Worm (Caenorhabditis elegans) whole organism, young adult: ENCODE results near the gene Y65A5A.2.

ENCODE experiments used
- C06A6.2 ChIP-seq: fragments of 200-800 bp; sonication (Bioruptor generic); conservative IDR thresholded peaks from 2 replicates; pipeline ENCODE4 v1.3.6; 2022; ENCODE audit warnings: missing genetic modification characterization, missing compliant biosample characterization
- C17E4.6 ChIP-seq: fragments of 200-800 bp; sonication (Bioruptor generic); IDR thresholded peaks from 2 replicates; pipeline ENCODE4 v1.3.6; 2022; ENCODE audit warnings: missing genetic modification reagents, missing genetic modification characterization, missing compliant biosample characterization
- F10E7.11 ChIP-seq: sonication (generic microtip); optimal IDR thresholded peaks from 2 replicates; lab custom pipeline; 2017; ENCODE audit warnings: mild to moderate bottlenecking, missing genetic modification characterization, moderate library complexity, missing compliant biosample characterization
- F22D6.2 ChIP-seq: sonication (generic microtip); optimal IDR thresholded peaks from 2 replicates; lab custom pipeline; 2016; ENCODE audit warnings: mild to moderate bottlenecking, missing genetic modification characterization, missing compliant biosample characterization
- F37B4.10 ChIP-seq: fragments of 200-800 bp; sonication (Bioruptor generic); IDR thresholded peaks from 2 replicates; pipeline ENCODE4 v1.3.6; 2022; ENCODE audit warnings: missing genetic modification characterization, missing compliant biosample characterization
- F49E8.2 ChIP-seq: sonication (generic microtip); optimal IDR thresholded peaks from 3 replicates; lab custom pipeline; 2017; ENCODE audit warnings: missing genetic modification characterization, mild to moderate bottlenecking, missing compliant biosample characterization, antibody characterized with exemption, moderate library complexity; ENCODE audit not compliant: insufficient read depth
- F57A8.1 ChIP-seq: fragments of 200-800 bp; sonication (Bioruptor generic); optimal IDR thresholded peaks from 2 replicates; lab custom pipeline; 2018; ENCODE audit warnings: mild to moderate bottlenecking, missing genetic modification characterization, moderate library complexity, missing compliant biosample characterization
- K11D2.4 ChIP-seq: fragments of 200-800 bp; sonication (Bioruptor generic); IDR thresholded peaks from 2 replicates; pipeline ENCODE4 v1.3.6; 2022; ENCODE audit warnings: missing genetic modification reagents, missing genetic modification characterization, missing compliant biosample characterization
- T07F8.4 ChIP-seq: sonication (generic microtip); optimal IDR thresholded peaks from 2 replicates; lab custom pipeline; 2016; ENCODE audit warnings: mild to moderate bottlenecking, missing genetic modification characterization, moderate library complexity, missing compliant biosample characterization
- Y53F4B.3 ChIP-seq: fragments of 200-800 bp; sonication (Bioruptor generic); IDR thresholded peaks from 2 replicates; pipeline ENCODE4 v1.3.6; 2022; ENCODE audit warnings: missing genetic modification reagents, missing genetic modification characterization, missing compliant biosample characterization
- Y56A3A.18 ChIP-seq: fragments of 200-800 bp; sonication (Bioruptor generic); IDR thresholded peaks from 2 replicates; pipeline ENCODE4 v1.3.6; 2022; ENCODE audit warnings: missing genetic modification reagents, missing genetic modification characterization, missing compliant biosample characterization
- Y67H2A.10 ChIP-seq: fragments of 200-800 bp; sonication (Bioruptor generic); conservative IDR thresholded peaks from 2 replicates; pipeline ENCODE4 v1.3.6; 2022; ENCODE audit warnings: missing genetic modification reagents, missing genetic modification characterization, missing compliant biosample characterization
- akir-1 ChIP-seq: fragments of 200-800 bp; sonication (Bioruptor generic); optimal IDR thresholded peaks from 2 replicates; lab custom pipeline; 2018; ENCODE audit warnings: mild to moderate bottlenecking, missing genetic modification characterization, moderate library complexity, missing compliant biosample characterization
- ama-1 ChIP-seq, 3 experiments: fragments of 150-350 bp in 1 of 3; sonication (generic microtip) in 2 of 3; optimal IDR thresholded peaks; 2 replicates each; lab custom pipeline; 2014 to 2018; ENCODE audit warnings: missing biosample characterization in 2 of 3, missing genetic modification characterization in 2 of 3, missing genetic modification reagents in 2 of 3
- attf-3 ChIP-seq: fragments of 200-800 bp; sonication (Bioruptor generic); conservative IDR thresholded peaks from 2 replicates; pipeline ENCODE4 v1.3.6; 2022; ENCODE audit warnings: missing genetic modification reagents, missing genetic modification characterization, missing compliant biosample characterization
- attf-6 ChIP-seq: fragments of 200-800 bp; sonication (Bioruptor generic); IDR thresholded peaks from 2 replicates; pipeline ENCODE4 v1.3.6; 2022; ENCODE audit warnings: missing genetic modification reagents, missing genetic modification characterization, missing compliant biosample characterization
- bed-1 ChIP-seq: fragments of 200-800 bp; sonication (Bioruptor generic); IDR thresholded peaks from 2 replicates; pipeline ENCODE4 v1.3.6; 2022; ENCODE audit warnings: missing genetic modification reagents, missing genetic modification characterization, missing compliant biosample characterization
- ccch-3 ChIP-seq: fragments of 200-800 bp; sonication (Bioruptor generic); optimal IDR thresholded peaks from 2 replicates; lab custom pipeline; 2018; ENCODE audit warnings: mild to moderate bottlenecking, missing genetic modification characterization, missing compliant biosample characterization
- cebp-2 ChIP-seq: fragments of 200-800 bp; sonication (Bioruptor generic); IDR thresholded peaks from 2 replicates; pipeline ENCODE4 v1.3.6; 2022; ENCODE audit warnings: missing genetic modification characterization, missing compliant biosample characterization
- ceh-91 ChIP-seq: fragments of 200-800 bp; sonication (Bioruptor generic); IDR thresholded peaks from 2 replicates; pipeline ENCODE4 v1.3.6; 2022; ENCODE audit warnings: missing genetic modification reagents, missing genetic modification characterization, missing compliant biosample characterization
- die-1 ChIP-seq: sonication (generic microtip); optimal IDR thresholded peaks from 2 replicates; lab custom pipeline; 2016; ENCODE audit warnings: missing genotype, mild to moderate bottlenecking, missing genetic modification characterization, missing compliant biosample characterization
- dox-1 ChIP-seq: fragments of 200-800 bp; sonication (Bioruptor generic); IDR thresholded peaks from 2 replicates; pipeline ENCODE4 v1.3.6; 2022; ENCODE audit warnings: missing genetic modification reagents, missing genetic modification characterization, missing compliant biosample characterization
- efl-1 ChIP-seq: fragments of 150-350 bp; optimal IDR thresholded peaks from 2 replicates; lab custom pipeline; 2014; ENCODE audit warnings: missing biosample characterization, missing genetic modification reagents, missing genetic modification characterization
- egl-18 ChIP-seq: fragments of 200-800 bp; sonication (Bioruptor generic); IDR thresholded peaks from 2 replicates; pipeline ENCODE4 v1.3.6; 2022; ENCODE audit warnings: missing genetic modification reagents, missing genetic modification characterization, missing compliant biosample characterization
- egl-44 ChIP-seq: fragments of 200-800 bp; sonication (Bioruptor generic); IDR thresholded peaks from 2 replicates; pipeline ENCODE4 v1.3.6; 2022; ENCODE audit warnings: missing genetic modification reagents, missing genetic modification characterization, missing compliant biosample characterization
- ekl-4 ChIP-seq: fragments of 200-800 bp; sonication (Bioruptor generic); IDR thresholded peaks from 2 replicates; pipeline ENCODE4 v1.3.6; 2022; ENCODE audit warnings: missing genetic modification reagents, missing genetic modification characterization, missing compliant biosample characterization
- ets-4 ChIP-seq: fragments of 200-800 bp; sonication (Bioruptor generic); optimal IDR thresholded peaks from 2 replicates; lab custom pipeline; 2018; ENCODE audit warnings: mild to moderate bottlenecking, missing genetic modification characterization, missing compliant biosample characterization
- fkh-3 ChIP-seq: sonication (generic microtip); optimal IDR thresholded peaks from 2 replicates; lab custom pipeline; 2016; ENCODE audit warnings: mild to moderate bottlenecking, missing genetic modification characterization, missing compliant biosample characterization
- hlh-12 ChIP-seq: sonication (generic microtip); optimal IDR thresholded peaks from 2 replicates; lab custom pipeline; 2016; ENCODE audit warnings: missing genetic modification characterization, missing compliant biosample characterization
- hrde-1 ChIP-seq: sonication (generic microtip); optimal IDR thresholded peaks from 2 replicates; lab custom pipeline; 2016; ENCODE audit warnings: missing genetic modification characterization, mild to moderate bottlenecking, missing compliant biosample characterization, moderate library complexity, missing genotype, missing genetic modification reagents, borderline replicate concordance
- lin-26 ChIP-seq: fragments of 200-800 bp; sonication (Bioruptor generic); IDR thresholded peaks from 2 replicates; pipeline ENCODE4 v1.3.6; 2022; ENCODE audit warnings: missing genetic modification reagents, missing genetic modification characterization, missing compliant biosample characterization
- lir-1 ChIP-seq: fragments of 200-800 bp; sonication (Bioruptor generic); conservative IDR thresholded peaks from 2 replicates; pipeline ENCODE4 v1.3.6; 2022; ENCODE audit warnings: missing genetic modification reagents, missing genetic modification characterization, missing compliant biosample characterization
- lsy-27 ChIP-seq: sonication (generic microtip); optimal IDR thresholded peaks from 2 replicates; lab custom pipeline; 2017; ENCODE audit warnings: missing genetic modification characterization, mild to moderate bottlenecking, missing compliant biosample characterization, antibody characterized with exemption, missing genotype, borderline replicate concordance; ENCODE audit not compliant: insufficient read depth
- madf-8 ChIP-seq: fragments of 200-800 bp; sonication (Bioruptor generic); conservative IDR thresholded peaks from 2 replicates; pipeline ENCODE4 v1.3.6; 2022; ENCODE audit warnings: missing genetic modification reagents, missing genetic modification characterization, missing compliant biosample characterization
- mes-4 ChIP-seq: sonication (generic microtip); optimal IDR thresholded peaks from 2 replicates; lab custom pipeline; 2016; ENCODE audit warnings: missing genotype, missing genetic modification characterization, missing compliant biosample characterization
- nfya-1 ChIP-seq: sonication (generic microtip); optimal IDR thresholded peaks from 2 replicates; lab custom pipeline; 2017; ENCODE audit warnings: antibody characterized with exemption, missing compliant biosample characterization, missing genetic modification characterization, borderline replicate concordance; ENCODE audit not compliant: insufficient read depth
- nfya-2 ChIP-seq: fragments of 200-800 bp; sonication (Bioruptor generic); IDR thresholded peaks from 2 replicates; pipeline ENCODE4 v1.3.6; 2022; ENCODE audit warnings: missing genetic modification reagents, missing genetic modification characterization, missing compliant biosample characterization
- nhr-120 ChIP-seq: fragments of 200-800 bp; sonication (Bioruptor generic); IDR thresholded peaks from 2 replicates; pipeline ENCODE4 v1.3.6; 2022; ENCODE audit warnings: missing genetic modification characterization, missing compliant biosample characterization
- rcor-1 ChIP-seq: fragments of 200-800 bp; sonication (Bioruptor generic); IDR thresholded peaks from 2 replicates; pipeline ENCODE4 v1.3.6; 2022; ENCODE audit warnings: missing genetic modification reagents, missing genetic modification characterization, missing compliant biosample characterization
- sdz-38 ChIP-seq: sonication (generic microtip); optimal IDR thresholded peaks from 2 replicates; lab custom pipeline; 2016; ENCODE audit warnings: missing genotype, missing genetic modification characterization, missing compliant biosample characterization
- sea-2 ChIP-seq: fragments of 200-800 bp; sonication (Bioruptor generic); IDR thresholded peaks from 2 replicates; pipeline ENCODE4 v1.3.6; 2022; ENCODE audit warnings: missing genetic modification characterization, missing compliant biosample characterization
- snpc-1.3 ChIP-seq: sonication (generic microtip); optimal IDR thresholded peaks from 2 replicates; lab custom pipeline; 2017; ENCODE audit warnings: missing genetic modification characterization, mild to moderate bottlenecking, missing compliant biosample characterization, antibody characterized with exemption, moderate library complexity, missing genotype, missing genetic modification reagents; ENCODE audit not compliant: insufficient read depth
- unc-62 ChIP-seq: fragments of 150-350 bp; optimal IDR thresholded peaks from 2 replicates; lab custom pipeline; 2014; ENCODE audit warnings: missing biosample characterization, missing genetic modification reagents, missing genetic modification characterization
- ztf-18 ChIP-seq: sonication (generic microtip); optimal IDR thresholded peaks from 2 replicates; lab custom pipeline; 2016; ENCODE audit warnings: missing genotype, mild to moderate bottlenecking, missing genetic modification characterization, missing compliant biosample characterization
- ztf-3 ChIP-seq: fragments of 200-800 bp; sonication (Bioruptor generic); optimal IDR thresholded peaks from 2 replicates; lab custom pipeline; 2018; ENCODE audit warnings: mild to moderate bottlenecking, missing genetic modification characterization, missing compliant biosample characterization

Y65A5A.2 gene

DNA sequence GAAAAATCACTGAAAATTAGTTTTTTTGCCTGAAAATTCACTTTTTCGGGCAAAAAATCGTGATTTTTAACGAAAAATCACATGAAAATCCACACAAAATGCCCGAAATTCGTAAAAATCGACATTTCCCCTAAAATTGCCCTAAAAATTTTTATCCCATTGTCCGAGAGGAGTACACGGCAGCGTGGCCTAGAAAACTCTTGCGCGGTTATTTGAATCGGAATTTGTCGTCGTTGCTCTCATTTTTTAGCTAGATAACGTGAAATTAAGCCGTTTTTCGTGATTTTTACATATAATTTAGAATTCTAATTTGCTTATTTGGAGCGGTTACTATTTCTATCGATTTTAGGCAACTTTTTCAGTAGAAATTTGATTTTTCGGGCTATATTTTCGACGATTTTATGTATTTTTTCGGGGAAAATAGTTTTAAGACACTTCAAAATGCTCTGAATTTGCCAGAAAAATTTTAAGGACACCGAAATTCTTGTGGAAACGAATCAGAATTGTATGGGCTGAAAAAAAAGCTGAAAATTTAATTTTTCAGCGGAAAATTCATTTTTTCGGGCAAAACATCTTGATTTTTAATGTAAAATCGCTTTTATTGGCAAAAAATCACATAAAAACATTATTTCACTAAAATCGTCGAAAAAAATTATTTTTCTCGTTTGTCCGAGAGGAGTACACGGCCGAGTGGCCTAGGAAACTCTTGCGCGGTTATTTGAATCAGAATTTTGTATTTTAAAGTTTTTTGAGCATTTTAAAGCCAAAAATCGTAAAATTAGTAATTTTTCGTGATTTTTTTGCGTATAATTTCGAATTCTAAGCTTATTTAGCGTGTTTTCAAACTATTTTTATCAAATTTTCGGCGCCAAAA is 3.5 kb downstream of the Y65A5A.2 start (continued):
- peak; percentile 79 for TF ChIP-seq rcor-1 (GFP tag; lab: Robert Waterston, UW)
- peak; percentile 98 for TF ChIP-seq attf-6 (GFP tag; lab: Robert Waterston, UW)
- TF ChIP-seq nfya-1, result no peak
- peak; percentile 19 for TF ChIP-seq F10E7.11
- no peak for TF ChIP-seq akir-1 (GFP tag; lab: Kevin White, UChicago)
- TF ChIP-seq F37B4.10 (GFP tag; lab: Robert Waterston, UW), result no peak
- TF ChIP-seq C06A6.2, result no peak; the same call in 1 of the 2 replicates
- no peak for TF ChIP-seq cebp-2 (GFP tag; lab: Robert Waterston, UW)
- peak; percentile 69 for TF ChIP-seq snpc-1.3 (tag; lab: Kevin White, UChicago)
- no peak for TF ChIP-seq lsy-27 (tag; lab: Kevin White, UChicago)
- no peak for TF ChIP-seq fkh-3
- TF ChIP-seq dox-1 (GFP tag; lab: Robert Waterston, UW), result peak; percentile 85
- peak; percentile 62 for TF ChIP-seq F22D6.2 (tag; lab: Kevin White, UChicago)
- TF ChIP-seq madf-8 (GFP tag; lab: Robert Waterston, UW), result peak; percentile 58
- peak; percentile 58; the same call in 1 of the 2 replicates for TF ChIP-seq sea-2
- TF ChIP-seq efl-1, result peak; percentile 81
- no peak for TF ChIP-seq lin-26 (GFP tag; lab: Robert Waterston, UW)
- TF ChIP-seq ekl-4 (GFP tag; lab: Robert Waterston, UW), result peak; percentile 50
- TF ChIP-seq T07F8.4 (tag; lab: Kevin White, UChicago), result peak; percentile 31
- TF ChIP-seq ets-4 (GFP tag; lab: Kevin White, UChicago), result no peak
- TF ChIP-seq F57A8.1 (GFP tag; lab: Kevin White, UChicago), result no peak
- peak; percentile 70 for TF ChIP-seq ztf-18 (tag; lab: Kevin White, UChicago)
- peak; percentile 66; the same call in 1 of the 2 replicates for TF ChIP-seq Y67H2A.10 (GFP tag; lab: Robert Waterston, UW)
- no peak for TF ChIP-seq mes-4 (tag; lab: Kevin White, UChicago)
- TF ChIP-seq ama-1 (optimal IDR thresholded peaks at IDR 0.05; lab: Kevin White, UChicago), result no peak
- TF ChIP-seq ama-1 (GFP tag; optimal IDR thresholded peaks at IDR 0.05; lab: Kevin White, UChicago), result peak in 1 of 2 experiments; percentile 44
- peak; percentile 48; the same call in 1 of the 2 replicates for TF ChIP-seq egl-44 (GFP tag; lab: Robert Waterston, UW)
- 0 out of 2 replicates have a peak, but pooled peaks have one; percentile 67 for TF ChIP-seq bed-1 (GFP tag; lab: Robert Waterston, UW)
- 0 out of 2 replicates have a peak, but pooled peaks have one; percentile 20 for TF ChIP-seq Y56A3A.18 (GFP tag; lab: Robert Waterston, UW)
- TF ChIP-seq hrde-1, result peak; percentile 93
- peak; percentile 33 for TF ChIP-seq Y53F4B.3 (GFP tag; lab: Robert Waterston, UW)
- no peak for TF ChIP-seq nfya-2
- peak; percentile 33; the same call in 1 of the 2 replicates for TF ChIP-seq attf-3 (GFP tag; lab: Robert Waterston, UW)
- peak; percentile 75 for TF ChIP-seq ceh-91 (GFP tag; lab: Robert Waterston, UW)
- TF ChIP-seq ztf-3 (GFP tag; lab: Kevin White, UChicago), result no peak
- no peak for TF ChIP-seq unc-62 (GFP tag; lab: Kevin White, UChicago)
- TF ChIP-seq hlh-12 (tag; lab: Kevin White, UChicago), result no peak
- 0 out of 2 replicates have a peak, but pooled peaks have one; percentile 50 for TF ChIP-seq C17E4.6 (GFP tag; lab: Robert Waterston, UW)
- 0 out of 2 replicates have a peak, but pooled peaks have one; percentile 60 for TF ChIP-seq nhr-120 (GFP tag; lab: Robert Waterston, UW)
- TF ChIP-seq lir-1 (GFP tag; lab: Robert Waterston, UW), result peak; percentile 85
- no peak for TF ChIP-seq sdz-38 (tag; lab: Kevin White, UChicago)
- TF ChIP-seq F49E8.2, result peak; percentile 79
- TF ChIP-seq ccch-3, result no peak
- TF ChIP-seq K11D2.4 (GFP tag; lab: Robert Waterston, UW), result peak; percentile 83
- no peak for TF ChIP-seq die-1
- 0 out of 2 replicates have a peak, but pooled peaks have one; percentile 51 for TF ChIP-seq egl-18
